Worm (Caenorhabditis elegans): ENCODE results near the gene fbxb-112.

DNA sequence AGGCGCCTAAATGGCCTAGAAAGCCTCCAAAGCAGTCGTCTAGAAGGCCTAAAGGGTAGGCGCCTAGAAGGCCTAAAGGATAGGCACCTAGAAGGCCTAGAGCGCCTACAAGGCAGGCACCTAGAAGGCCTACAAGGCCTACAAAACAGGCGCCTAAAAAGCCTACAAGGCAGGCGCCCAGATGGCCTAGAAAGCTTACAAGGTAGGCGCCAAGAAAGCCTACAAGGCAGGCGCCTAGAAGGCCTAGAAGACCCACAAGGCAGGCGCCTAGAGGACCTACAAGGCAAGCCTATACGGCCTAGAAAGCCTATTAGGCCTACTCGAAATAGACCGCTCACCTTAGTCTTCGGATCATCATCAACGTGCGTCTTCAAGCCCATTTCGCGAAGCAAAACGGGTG lies 11.1 kb downstream of the fbxb-112 start:
- TF ChIP-seq egl-13 (tag; optimal IDR thresholded peaks at IDR 0.05) (no peak), ceh-90 (tag; optimal IDR thresholded peaks at IDR 0.05) (no peak), ama-1 (optimal IDR thresholded peaks at IDR 0.05) (no peak), nhr-84 (tag; optimal IDR thresholded peaks at IDR 0.05) (no peak), unc-86 (tag; optimal IDR thresholded peaks at IDR 0.05) (no peak), nhr-237 (tag; optimal IDR thresholded peaks at IDR 0.05) (no peak), nhr-11 (tag; optimal IDR thresholded peaks at IDR 0.05) (no peak), nhr-12 (tag; optimal IDR thresholded peaks at IDR 0.05) (no peak), mep-1 (tag; optimal IDR thresholded peaks at IDR 0.05) (no peak), C34B4.2 (tag; optimal IDR thresholded peaks at IDR 0.05) (no peak), zag-1 (tag; optimal IDR thresholded peaks at IDR 0.05) (no peak), pqm-1 (tag; optimal IDR thresholded peaks at IDR 0.05) (no peak), mdl-1 (tag; optimal IDR thresholded peaks at IDR 0.05) (no peak), unc-62 (GFP tag; optimal IDR thresholded peaks at IDR 0.05) (no peak)
